Worm (Caenorhabditis elegans) whole organism, L4/young adult: ENCODE results near the gene phyh-1.
A peak's percentile ranks its signal among the peaks of the same experiment; 100 is the strongest.

Experiments
- W03F9.2 ChIP-seq: fragments of 150-350 bp; optimal IDR thresholded peaks from 2 replicates; lab custom pipeline; 2014; ENCODE audit warnings: missing biosample characterization, missing genetic modification characterization
- dao-5 ChIP-seq: sonication (generic microtip); optimal IDR thresholded peaks from 2 replicates; lab custom pipeline; 2016; ENCODE audit warnings: missing genotype, missing genetic modification characterization, moderate library complexity, missing compliant biosample characterization
- him-1 ChIP-seq: sonication (generic microtip); optimal IDR thresholded peaks from 2 replicates; lab custom pipeline; 2016; ENCODE audit warnings: missing genotype, missing genetic modification reagents, missing genetic modification characterization, missing compliant biosample characterization

The phyh-1 gene

ce11 chrIV:17281060-17282021, 22.1 kb upstream of the phyh-1 start:
- TF ChIP-seq dao-5 (tag; lab: Kevin White, UChicago) (no peak), him-1 (tag; lab: Kevin White, UChicago) (peak; percentile 58), W03F9.2 (tag; lab: Kevin White, UChicago) (peak; percentile 91)

DNA sequence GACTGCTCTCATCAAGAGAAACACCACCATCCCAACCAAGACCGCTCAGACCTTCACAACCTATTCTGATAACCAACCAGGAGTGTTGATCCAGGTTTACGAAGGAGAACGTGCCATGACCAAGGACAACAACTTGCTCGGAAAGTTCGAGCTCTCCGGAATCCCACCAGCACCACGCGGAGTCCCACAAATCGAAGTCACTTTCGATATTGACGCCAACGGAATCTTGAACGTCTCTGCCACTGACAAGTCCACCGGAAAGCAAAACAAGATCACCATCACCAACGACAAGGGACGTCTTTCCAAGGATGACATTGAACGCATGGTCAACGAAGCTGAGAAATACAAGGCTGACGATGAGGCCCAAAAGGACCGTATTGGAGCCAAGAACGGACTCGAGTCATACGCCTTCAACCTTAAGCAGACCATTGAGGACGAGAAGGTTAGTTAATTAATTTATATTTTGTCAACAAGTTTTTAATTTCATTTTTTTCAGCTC, 21.3 kb upstream of the phyh-1 start:
- TF ChIP-seq dao-5 (tag; lab: Kevin White, UChicago) (no peak), W03F9.2 (tag; lab: Kevin White, UChicago) (no peak), him-1 (tag; lab: Kevin White, UChicago) (no peak)

ce11 chrIV:17279592-17280440, 20.6 kb upstream of the phyh-1 start:
- no peak for TF ChIP-seq W03F9.2 (tag; lab: Kevin White, UChicago)
- TF ChIP-seq dao-5 (tag; lab: Kevin White, UChicago): no peak
- no peak for TF ChIP-seq him-1 (tag; lab: Kevin White, UChicago)

DNA sequence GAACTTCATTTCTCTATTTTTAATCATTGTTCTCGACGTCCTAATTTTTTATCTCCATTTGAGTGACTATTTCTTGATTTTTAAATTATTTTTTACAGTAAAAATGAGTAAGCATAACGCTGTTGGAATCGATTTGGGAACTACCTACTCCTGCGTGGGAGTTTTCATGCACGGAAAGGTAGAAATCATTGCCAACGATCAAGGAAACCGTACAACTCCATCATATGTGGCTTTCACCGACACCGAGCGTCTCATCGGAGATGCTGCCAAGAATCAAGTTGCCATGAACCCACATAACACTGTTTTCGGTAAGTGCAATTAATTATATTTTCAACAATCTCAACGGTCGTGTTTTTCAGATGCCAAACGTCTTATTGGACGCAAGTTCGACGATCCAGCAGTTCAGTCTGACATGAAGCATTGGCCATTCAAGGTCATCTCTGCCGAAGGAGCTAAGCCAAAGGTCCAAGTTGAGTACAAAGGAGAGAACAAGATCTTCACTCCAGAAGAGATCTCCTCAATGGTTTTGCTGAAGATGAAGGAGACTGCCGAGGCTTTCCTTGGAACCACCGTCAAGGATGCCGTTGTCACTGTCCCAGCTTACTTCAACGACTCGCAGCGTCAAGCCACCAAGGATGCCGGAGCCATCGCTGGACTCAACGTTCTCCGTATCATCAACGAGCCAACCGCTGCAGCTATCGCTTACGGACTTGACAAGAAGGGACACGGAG, 19.8 kb upstream of the phyh-1 start, which contains the start of gene hsp-1:
Gene hsp-1, plus strand, starts transcription at position 99 of the 731 bp plus-strand sequence.
- TF ChIP-seq W03F9.2 (tag; lab: Kevin White, UChicago) (no peak), him-1 (tag; lab: Kevin White, UChicago) (no peak), dao-5 (tag; lab: Kevin White, UChicago) (no peak)

- TF ChIP-seq dao-5 (tag; lab: Kevin White, UChicago) (peak; percentile 8), W03F9.2 (tag; lab: Kevin White, UChicago) (peak; percentile 93), him-1 (tag; lab: Kevin White, UChicago) (peak; percentile 98)
Observed at ce11 chrIV:17278363-17278762, 19.2 kb upstream of the phyh-1 start.

- no peak for TF ChIP-seq W03F9.2 (tag; lab: Kevin White, UChicago)
- TF ChIP-seq dao-5 (tag; lab: Kevin White, UChicago): no peak
- no peak for TF ChIP-seq him-1 (tag; lab: Kevin White, UChicago)
Observed at ce11 chrIV:17277459-17278173, 18.4 kb upstream of the phyh-1 start.

ce11 chrIV:17276705-17277458, 17.7 kb upstream of the phyh-1 start, which contains the start of gene clec-196:
Gene clec-196, plus strand, starts transcription at chrIV:17276956.
- no peak for TF ChIP-seq him-1 (tag; lab: Kevin White, UChicago)
- TF ChIP-seq W03F9.2 (tag; lab: Kevin White, UChicago): no peak
- TF ChIP-seq dao-5 (tag; lab: Kevin White, UChicago): no peak

ce11 chrIV:17275281-17275680, 16.1 kb upstream of the phyh-1 start, which contains the start of gene lhfp-4:
Gene lhfp-4, plus strand, starts transcription at chrIV:17275581.
- TF ChIP-seq W03F9.2 (tag; lab: Kevin White, UChicago): no peak
- TF ChIP-seq him-1 (tag; lab: Kevin White, UChicago): no peak
- no peak for TF ChIP-seq dao-5 (tag; lab: Kevin White, UChicago)

- TF ChIP-seq W03F9.2 (tag; lab: Kevin White, UChicago): no peak
- TF ChIP-seq dao-5 (tag; lab: Kevin White, UChicago): no peak
- no peak for TF ChIP-seq him-1 (tag; lab: Kevin White, UChicago)
Observed at ce11 chrIV:17273602-17274110, 14.4 kb upstream of the phyh-1 start, which contains the start of gene gln-5. Gene gln-5, minus strand, starts transcription at chrIV:17273652.

DNA sequence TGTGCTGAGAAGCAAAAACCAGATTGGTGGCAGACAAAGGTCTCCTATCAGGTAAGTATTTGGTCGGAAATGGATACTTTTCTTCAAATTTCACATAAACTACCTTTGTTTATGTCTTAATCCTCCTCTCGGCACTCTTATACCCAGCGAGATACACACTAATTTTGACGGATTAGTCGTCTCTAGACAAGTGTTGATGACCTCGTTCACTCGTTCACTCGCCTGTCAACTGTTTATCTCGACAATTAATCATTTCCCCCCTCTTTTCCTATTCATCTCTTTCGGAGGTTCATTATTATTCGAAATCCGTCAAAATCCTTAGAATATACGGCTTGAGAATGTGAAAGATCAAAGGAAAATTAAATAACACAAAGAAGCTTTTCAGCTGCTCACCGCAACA, 10.5 kb upstream of the phyh-1 start:
- TF ChIP-seq W03F9.2 (tag; lab: Kevin White, UChicago) (no peak), dao-5 (tag; lab: Kevin White, UChicago) (no peak), him-1 (tag; lab: Kevin White, UChicago) (no peak)
